Worm (Caenorhabditis elegans) whole organism, L4/young adult: ENCODE data around the gene pgp-13.

Experiments used
- W03F9.2 ChIP-seq: fragments of 150-350 bp; optimal IDR thresholded peaks from 2 replicates; lab custom pipeline; 2014; ENCODE audit warnings: missing biosample characterization, missing genetic modification characterization
- him-1 ChIP-seq: sonication (generic microtip); optimal IDR thresholded peaks from 2 replicates; lab custom pipeline; 2016; ENCODE audit warnings: missing genotype, missing genetic modification reagents, missing genetic modification characterization, missing compliant biosample characterization

DNA sequence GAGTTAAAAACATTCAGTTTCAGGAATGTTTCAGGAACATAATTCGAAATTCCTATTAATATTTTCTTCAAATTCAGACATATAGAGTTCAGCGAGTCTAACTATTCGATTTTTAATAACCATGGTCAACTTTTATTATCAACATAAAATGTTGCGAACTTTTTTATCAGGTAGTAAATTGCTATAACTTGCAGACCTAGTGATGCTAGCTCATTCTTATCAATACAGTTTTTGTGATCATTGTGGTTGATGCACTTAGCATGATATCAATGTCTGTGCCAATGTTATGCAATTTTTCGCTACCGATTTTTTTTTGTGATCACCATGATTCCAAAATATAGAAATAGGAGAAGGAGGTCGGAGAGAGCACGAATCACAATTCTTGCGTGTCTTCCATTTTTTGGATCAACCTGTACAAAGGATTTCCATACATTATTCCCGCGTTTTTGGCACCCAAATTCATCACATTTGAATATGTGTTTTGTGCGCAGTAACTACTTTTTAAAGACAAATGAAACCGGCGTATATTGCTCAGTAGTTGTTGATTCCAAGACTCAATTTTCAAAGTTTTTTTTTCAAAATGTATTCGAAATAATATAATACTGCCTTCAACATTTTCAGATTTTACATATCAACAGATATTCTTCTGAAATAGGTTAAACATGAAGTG is 7.2 kb upstream of the pgp-13 start, which contains the start of gene pgp-12:
- TF ChIP-seq W03F9.2 (tag; lab: Kevin White, UChicago) (no peak), him-1 (tag; lab: Kevin White, UChicago) (no peak)
